Worm (Caenorhabditis elegans) whole organism, L2 larva: ENCODE measurements around the gene C01G10.1.
A peak's percentile ranks its signal among the peaks of the same experiment; 100 is the strongest.

Experiments used
- C34F6.9 ChIP-seq: fragments of 150-350 bp; optimal IDR thresholded peaks from 2 replicates; lab custom pipeline; 2014; ENCODE audit warnings: missing biosample characterization, missing genetic modification characterization
- F13H6.1 ChIP-seq: sonication (generic microtip); optimal IDR thresholded peaks from 2 replicates; lab custom pipeline; 2016; ENCODE audit warnings: missing genetic modification characterization, missing compliant biosample characterization
- Y55F3AM.14 ChIP-seq: fragments of 200-800 bp; sonication (Bioruptor generic); optimal IDR thresholded peaks from 2 replicates; lab custom pipeline; 2018; ENCODE audit warnings: mild to moderate bottlenecking, missing genetic modification characterization, missing compliant biosample characterization
- ZK546.5 ChIP-seq: sonication (generic microtip); optimal IDR thresholded peaks from 2 replicates; lab custom pipeline; 2017; ENCODE audit warnings: missing biosample characterization, missing genetic modification characterization
- aly-2 ChIP-seq: fragments of 150-350 bp; optimal IDR thresholded peaks from 2 replicates; lab custom pipeline; 2014; ENCODE audit warnings: missing biosample characterization, missing genetic modification characterization
- ama-1 ChIP-seq: fragments of 150-350 bp; optimal IDR thresholded peaks from 2 replicates; lab custom pipeline; 2018; ENCODE audit warnings: inconsistent platforms
- ceh-16 ChIP-seq: fragments of 150-350 bp; optimal IDR thresholded peaks from 2 replicates; lab custom pipeline; 2014; ENCODE audit warnings: missing biosample characterization, missing genetic modification characterization
- ceh-82 ChIP-seq: fragments of 150-350 bp; optimal IDR thresholded peaks from 2 replicates; lab custom pipeline; 2014; ENCODE audit warnings: missing biosample characterization, missing genetic modification characterization
- crh-2 ChIP-seq: sonication (generic microtip); optimal IDR thresholded peaks from 2 replicates; lab custom pipeline; 2017; ENCODE audit warnings: missing biosample characterization, missing genetic modification characterization
- egl-27 ChIP-seq: sonication (generic microtip); optimal IDR thresholded peaks from 3 replicates; lab custom pipeline; 2017; ENCODE audit warnings: missing biosample characterization, missing genetic modification reagents, missing genetic modification characterization
- elt-3 ChIP-seq: sonication (generic microtip); optimal IDR thresholded peaks from 2 replicates; lab custom pipeline; 2017; ENCODE audit warnings: missing biosample characterization, missing genetic modification characterization
- fos-1 ChIP-seq: fragments of 150-350 bp; optimal IDR thresholded peaks from 2 replicates; lab custom pipeline; 2014; ENCODE audit warnings: missing biosample characterization, missing genetic modification characterization
- lin-11 ChIP-seq: fragments of 150-350 bp; sonication (generic microtip); optimal IDR thresholded peaks from 2 replicates; lab custom pipeline; 2014; ENCODE audit warnings: missing biosample characterization, missing genetic modification characterization, inconsistent platforms, mixed read lengths
- lin-39 ChIP-seq: fragments of 150-350 bp; optimal IDR thresholded peaks from 2 replicates; lab custom pipeline; 2014; ENCODE audit warnings: missing biosample characterization, missing genetic modification reagents, missing genetic modification characterization
- lsy-2 ChIP-seq, 2 experiments: fragments of 150-350 bp in 1 of 2; sonication (generic microtip) in 1 of 2; optimal IDR thresholded peaks; 2 replicates each; lab custom pipeline; 2014 to 2017; ENCODE audit warnings: missing biosample characterization in 2 of 2, missing genetic modification characterization in 2 of 2
- mbf-1 ChIP-seq: sonication (generic microtip); optimal IDR thresholded peaks from 2 replicates; lab custom pipeline; 2017; ENCODE audit warnings: missing biosample characterization, missing genetic modification characterization
- mdl-1 ChIP-seq, 2 experiments: fragments of 150-350 bp in 1 of 2; sonication (generic microtip) in 1 of 2; optimal IDR thresholded peaks; 2 replicates each; lab custom pipeline; 2017; ENCODE audit warnings: missing biosample characterization in 2 of 2, missing genetic modification characterization in 2 of 2
- nhr-10 ChIP-seq: sonication (generic microtip); optimal IDR thresholded peaks from 2 replicates; lab custom pipeline; 2017; ENCODE audit warnings: missing biosample characterization, missing genetic modification characterization
- nhr-11 ChIP-seq: fragments of 150-350 bp; optimal IDR thresholded peaks from 2 replicates; lab custom pipeline; 2014; ENCODE audit warnings: missing biosample characterization, missing genetic modification characterization
- nhr-12 ChIP-seq: fragments of 150-350 bp; optimal IDR thresholded peaks from 2 replicates; lab custom pipeline; 2014; ENCODE audit warnings: missing biosample characterization, missing genetic modification characterization
- nhr-21 ChIP-seq: fragments of 150-350 bp; optimal IDR thresholded peaks from 2 replicates; lab custom pipeline; 2014; ENCODE audit warnings: missing biosample characterization, missing genetic modification characterization
- nhr-23 ChIP-seq: fragments of 150-350 bp; optimal IDR thresholded peaks from 2 replicates; lab custom pipeline; 2014; ENCODE audit warnings: missing biosample characterization, missing genetic modification reagents, missing genetic modification characterization
- nhr-25 ChIP-seq: fragments of 150-350 bp; sonication (generic microtip); optimal IDR thresholded peaks from 3 replicates; lab custom pipeline; 2014; ENCODE audit warnings: missing biosample characterization, missing genetic modification characterization
- nhr-77 ChIP-seq: fragments of 150-350 bp; optimal IDR thresholded peaks from 2 replicates; lab custom pipeline; 2014; ENCODE audit warnings: missing biosample characterization, missing genetic modification characterization
- peb-1 ChIP-seq: fragments of 150-350 bp; optimal IDR thresholded peaks from 2 replicates; lab custom pipeline; 2014; ENCODE audit warnings: missing biosample characterization, missing genetic modification characterization
- sem-4 ChIP-seq: fragments of 150-350 bp; optimal IDR thresholded peaks from 2 replicates; lab custom pipeline; 2014; ENCODE audit warnings: missing biosample characterization, missing genetic modification reagents, missing genetic modification characterization
- skn-1 ChIP-seq: sonication (generic microtip); optimal IDR thresholded peaks from 2 replicates; lab custom pipeline; 2017; ENCODE audit warnings: missing biosample characterization, missing genetic modification characterization
- sma-3 ChIP-seq: sonication (generic microtip); optimal IDR thresholded peaks from 2 replicates; lab custom pipeline; 2016; ENCODE audit warnings: missing genetic modification reagents, missing genetic modification characterization, missing compliant biosample characterization
- sma-9 ChIP-seq, 2 experiments: fragments of 150-350 bp in 1 of 2; sonication (generic microtip) in 1 of 2; optimal IDR thresholded peaks; 2 replicates each; lab custom pipeline; 2014 to 2016; ENCODE audit warnings: missing genetic modification characterization in 2 of 2, mild to moderate bottlenecking in 1 of 2, missing biosample characterization in 1 of 2, missing compliant biosample characterization in 1 of 2, missing genetic modification reagents in 1 of 2, moderate library complexity in 1 of 2
- unc-39 ChIP-seq: fragments of 150-350 bp; optimal IDR thresholded peaks from 2 replicates; lab custom pipeline; 2014; ENCODE audit warnings: missing biosample characterization, missing genetic modification characterization
- unc-62 ChIP-seq: fragments of 150-350 bp; optimal IDR thresholded peaks from 2 replicates; lab custom pipeline; 2014; ENCODE audit warnings: missing biosample characterization, missing genetic modification reagents, missing genetic modification characterization
- ztf-11 ChIP-seq: sonication (generic microtip); optimal IDR thresholded peaks from 2 replicates; lab custom pipeline; 2017; ENCODE audit warnings: missing biosample characterization, missing genetic modification characterization
- ztf-4 ChIP-seq: fragments of 150-350 bp; optimal IDR thresholded peaks from 2 replicates; lab custom pipeline; 2014; ENCODE audit warnings: missing biosample characterization, missing genetic modification characterization

Gene C01G10.1

DNA sequence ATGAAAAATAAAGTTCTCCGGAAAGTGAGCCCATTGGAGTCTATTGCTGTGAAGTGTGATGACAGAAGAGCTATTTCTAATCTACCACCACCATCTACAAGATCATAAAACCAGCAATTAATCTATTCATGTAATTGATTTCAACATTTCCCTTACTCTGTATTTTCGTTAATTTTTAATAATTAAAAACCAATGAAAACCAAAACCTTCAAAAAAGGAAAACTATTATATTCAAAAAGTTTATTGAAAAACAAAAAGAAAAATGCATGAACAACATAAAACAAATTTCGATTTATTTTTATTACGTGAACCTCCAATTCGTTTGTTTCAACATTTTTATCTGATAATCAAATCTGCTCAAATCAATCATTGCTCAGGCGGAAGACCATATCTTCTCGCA is at the start of gene C01G10.1:
Gene C01G10.1, plus strand, starts transcription at position 301 of the 400 bp plus-strand sequence.
- TF ChIP-seq ZK546.5 (tag; lab: Kevin White, UChicago) (no peak), nhr-21 (tag; lab: Kevin White, UChicago) (no peak), sma-9 (GFP tag; optimal IDR thresholded peaks at IDR 0.05; lab: Kevin White, UChicago) (no peak), sma-9 (tag; optimal IDR thresholded peaks at IDR 0.05; lab: Kevin White, UChicago) (no peak), mbf-1 (tag; lab: Kevin White, UChicago) (no peak), Y55F3AM.14 (GFP tag; lab: Kevin White, UChicago) (no peak), C34F6.9 (no peak), sem-4 (tag; lab: Kevin White, UChicago) (no peak), elt-3 (tag; lab: Kevin White, UChicago) (no peak), lsy-2 (tag; optimal IDR thresholded peaks at IDR 0.05; lab: Kevin White, UChicago) (no peak), ceh-82 (tag; lab: Kevin White, UChicago) (no peak), crh-2 (tag; lab: Kevin White, UChicago) (no peak)

- TF ChIP-seq C34F6.9 (no peak), nhr-21 (tag; lab: Kevin White, UChicago) (no peak), fos-1 (tag; lab: Kevin White, UChicago) (no peak), nhr-11 (no peak), sma-9 (GFP tag; optimal IDR thresholded peaks at IDR 0.05; lab: Kevin White, UChicago) (no peak), sma-9 (tag; optimal IDR thresholded peaks at IDR 0.05; lab: Kevin White, UChicago) (no peak), mdl-1 (tag; optimal IDR thresholded peaks at IDR 0.05; lab: Kevin White, UChicago) (no peak), ztf-11 (tag; lab: Kevin White, UChicago) (no peak), ama-1 (lab: Kevin White, UChicago) (no peak), ZK546.5 (tag; lab: Kevin White, UChicago) (no peak)
- TF ChIP-seq, all 48 proteins: peak for 0
Observed at ce11 chrV:15051720-15052119, 47.8 kb upstream of the C01G10.1 start.

- TF ChIP-seq fos-1 (tag; lab: Kevin White, UChicago) (peak; percentile 30), mbf-1 (tag; lab: Kevin White, UChicago) (no peak)
- TF ChIP-seq, all 48 proteins: peak for 1
Observed at ce11 chrV:15052368-15052767, 47.2 kb upstream of the C01G10.1 start, which contains the start of the genes fbxa-82 and C25D7.5. fbxa-82 (minus strand) TSS chrV:15052530. C25D7.5 (plus strand) TSS chrV:15052650.

ce11 chrV:15054733-15055132 is 44.8 kb upstream of the C01G10.1 start:
- TF ChIP-seq nhr-12 (tag; lab: Kevin White, UChicago) (no peak), ceh-16 (tag; lab: Kevin White, UChicago) (no peak), aly-2 (tag; lab: Kevin White, UChicago) (no peak), ZK546.5 (tag; lab: Kevin White, UChicago) (no peak), nhr-23 (tag; lab: Kevin White, UChicago) (no peak), ceh-82 (tag; lab: Kevin White, UChicago) (no peak), ztf-4 (tag; lab: Kevin White, UChicago) (no peak), Y55F3AM.14 (GFP tag; lab: Kevin White, UChicago) (no peak), nhr-21 (tag; lab: Kevin White, UChicago) (no peak), fos-1 (tag; lab: Kevin White, UChicago) (no peak), skn-1 (tag; lab: Kevin White, UChicago) (no peak), F13H6.1 (tag; lab: Kevin White, UChicago) (no peak), lin-39 (tag; lab: Kevin White, UChicago) (no peak), lsy-2 (tag; optimal IDR thresholded peaks at IDR 0.05; lab: Kevin White, UChicago) (no peak), mbf-1 (tag; lab: Kevin White, UChicago) (no peak), sma-3 (no peak), unc-62 (GFP tag; lab: Kevin White, UChicago) (no peak), nhr-10 (no peak)

- TF ChIP-seq ama-1 (lab: Kevin White, UChicago) (no peak), ztf-4 (tag; lab: Kevin White, UChicago) (no peak), unc-39 (tag; lab: Kevin White, UChicago) (no peak), F13H6.1 (tag; lab: Kevin White, UChicago) (no peak), nhr-77 (tag; lab: Kevin White, UChicago) (no peak), ceh-82 (tag; lab: Kevin White, UChicago) (no peak), nhr-21 (tag; lab: Kevin White, UChicago) (no peak), nhr-10 (no peak), nhr-25 (tag; lab: Kevin White, UChicago) (no peak), elt-3 (tag; lab: Kevin White, UChicago) (no peak), lin-11 (tag; lab: Kevin White, UChicago) (no peak), egl-27 (tag; lab: Kevin White, UChicago) (no peak), ZK546.5 (tag; lab: Kevin White, UChicago) (no peak), lin-39 (tag; lab: Kevin White, UChicago) (no peak), lsy-2 (tag; optimal IDR thresholded peaks at IDR 0.05; lab: Kevin White, UChicago) (no peak), nhr-12 (tag; lab: Kevin White, UChicago) (no peak), peb-1 (tag; lab: Kevin White, UChicago) (no peak), mdl-1 (tag; optimal IDR thresholded peaks at IDR 0.05; lab: Kevin White, UChicago) (no peak)
Observed at ce11 chrV:15055873-15056272, 43.7 kb upstream of the C01G10.1 start, which contains the start of gene C25D7.16. C25D7.16 (plus strand) TSS chrV:15056173.
